Fruit fly (Drosophila melanogaster) whole organism, embryonic: ENCODE data around the gene CG14352.

Experiments
- Atf-2 ChIP-seq: fragments of 200-800 bp; sonication (Bioruptor generic); optimal IDR thresholded peaks from 2 replicates; lab custom pipeline; 2016; ENCODE audit warnings: missing biosample characterization, missing genetic modification characterization
- CG10979 ChIP-seq: fragments of 200-800 bp; sonication (Bioruptor generic); optimal IDR thresholded peaks from 2 replicates; lab custom pipeline; 2018; ENCODE audit warnings: missing biosample characterization, mild to moderate bottlenecking, missing genetic modification characterization, moderate library complexity
- CG12155 ChIP-seq: fragments of 200-800 bp; sonication (Bioruptor generic); optimal IDR thresholded peaks from 3 replicates; lab custom pipeline; 2016; ENCODE audit warnings: missing biosample characterization, missing genetic modification characterization
- CG1529 ChIP-seq: fragments of 200-800 bp; sonication (Bioruptor generic); optimal IDR thresholded peaks from 3 replicates; lab custom pipeline; 2018; ENCODE audit warnings: missing biosample characterization, missing genetic modification characterization
- CG1602 ChIP-seq: fragments of 200-800 bp; sonication (Bioruptor generic); optimal IDR thresholded peaks from 3 replicates; lab custom pipeline; 2016; ENCODE audit warnings: missing biosample characterization, missing genetic modification characterization
- CG1603 ChIP-seq: fragments of 200-800 bp; sonication (Bioruptor generic); optimal IDR thresholded peaks from 2 replicates; lab custom pipeline; 2019; ENCODE audit warnings: missing biosample characterization, mild to moderate bottlenecking, missing genetic modification characterization, moderate library complexity
- CG16813 ChIP-seq: fragments of 200-800 bp; sonication (Bioruptor generic); IDR thresholded peaks from 3 replicates; pipeline ENCODE4 v1.3.6; 2022; ENCODE audit warnings: missing biosample characterization, missing genetic modification characterization; ENCODE audit not compliant: partially characterized antibody
- CG17359 ChIP-seq: fragments of 200-800 bp; sonication (Bioruptor generic); optimal IDR thresholded peaks from 3 replicates; lab custom pipeline; 2018; ENCODE audit warnings: missing biosample characterization, mild to moderate bottlenecking, missing genetic modification characterization, moderate library complexity
- CG17361 ChIP-seq: fragments of 200-800 bp; sonication (Bioruptor generic); IDR thresholded peaks from 3 replicates; pipeline ENCODE4 v1.3.6; 2022; ENCODE audit warnings: missing biosample characterization, missing genetic modification characterization
- CG1792 ChIP-seq: fragments of 200-800 bp; sonication (Bioruptor generic); optimal IDR thresholded peaks from 2 replicates; lab custom pipeline; 2016; ENCODE audit warnings: missing biosample characterization, missing genetic modification characterization
- CG30403 ChIP-seq: fragments of 200-800 bp; sonication (Bioruptor generic); optimal IDR thresholded peaks from 3 replicates; lab custom pipeline; 2016; ENCODE audit warnings: missing biosample characterization, missing genetic modification characterization
- CG30431 ChIP-seq: fragments of 200-800 bp; sonication (Bioruptor generic); optimal IDR thresholded peaks from 2 replicates; lab custom pipeline; 2017; ENCODE audit warnings: missing biosample characterization, missing genetic modification characterization
- CG3838 ChIP-seq: fragments of 200-800 bp; sonication (Bioruptor generic); optimal IDR thresholded peaks from 3 replicates; lab custom pipeline; 2016; ENCODE audit warnings: missing biosample characterization, missing genetic modification characterization
- CG4820 ChIP-seq: fragments of 200-800 bp; sonication (Bioruptor generic); optimal IDR thresholded peaks from 3 replicates; lab custom pipeline; 2016; ENCODE audit warnings: missing biosample characterization, missing genetic modification characterization
- CG7786 ChIP-seq: fragments of 200-800 bp; sonication (Bioruptor generic); optimal IDR thresholded peaks from 2 replicates; lab custom pipeline; 2016; ENCODE audit warnings: missing biosample characterization, missing genetic modification characterization
- CG7928 ChIP-seq: fragments of 200-800 bp; sonication (Bioruptor generic); optimal IDR thresholded peaks from 2 replicates; lab custom pipeline; 2017; ENCODE audit warnings: missing biosample characterization, mild to moderate bottlenecking, missing genetic modification characterization
- CG9876 ChIP-seq: fragments of 200-800 bp; sonication (Bioruptor generic); optimal IDR thresholded peaks from 2 replicates; lab custom pipeline; 2016; ENCODE audit warnings: missing biosample characterization, missing genetic modification characterization
- Dll ChIP-seq: fragments of 200-800 bp; sonication (Bioruptor generic); IDR thresholded peaks from 4 replicates; pipeline ENCODE4 v1.3.6; 2022; ENCODE audit warnings: missing biosample characterization, missing genetic modification characterization; ENCODE audit not compliant: partially characterized antibody
- Dref ChIP-seq: fragments of 200-800 bp; sonication (Bioruptor generic); IDR thresholded peaks from 2 replicates; pipeline ENCODE4 v1.3.6; 2022; ENCODE audit warnings: missing biosample characterization, missing genetic modification characterization
- E2f1 ChIP-seq: fragments of 200-800 bp; sonication (Bioruptor generic); IDR thresholded peaks from 2 replicates; pipeline ENCODE4 v1.3.6; 2022; ENCODE audit warnings: missing biosample characterization, missing genetic modification characterization
- Elba2 ChIP-seq: fragments of 200-800 bp; sonication (Bioruptor generic); optimal IDR thresholded peaks from 3 replicates; lab custom pipeline; 2016; ENCODE audit warnings: missing biosample characterization, missing genetic modification characterization
- Ets97D ChIP-seq: fragments of 200-800 bp; sonication (Bioruptor generic); optimal IDR thresholded peaks from 3 replicates; lab custom pipeline; 2016; ENCODE audit warnings: missing biosample characterization, missing genetic modification characterization
- H2.0 ChIP-seq: fragments of 200-800 bp; sonication (Bioruptor generic); IDR thresholded peaks from 2 replicates; pipeline ENCODE4 v1.3.6; 2022; ENCODE audit warnings: missing biosample characterization, missing genetic modification characterization
- HLH54F ChIP-seq: fragments of 200-800 bp; sonication (Bioruptor generic); optimal IDR thresholded peaks from 3 replicates; lab custom pipeline; 2016; ENCODE audit warnings: missing biosample characterization, missing genetic modification characterization
- Hey ChIP-seq: fragments of 200-800 bp; sonication (Bioruptor generic); optimal IDR thresholded peaks from 3 replicates; lab custom pipeline; 2018; ENCODE audit warnings: missing biosample characterization, mild to moderate bottlenecking, missing genetic modification characterization
- Lpt ChIP-seq: fragments of >200 bp; optimal IDR thresholded peaks from 2 replicates; lab custom pipeline; 2018; ENCODE audit warnings: missing biosample characterization, missing genetic modification characterization
- Scr ChIP-seq: fragments of 200-800 bp; sonication (Bioruptor generic); IDR thresholded peaks from 2 replicates; pipeline ENCODE4 v1.3.6; 2022; ENCODE audit warnings: missing biosample characterization, missing genetic modification characterization; ENCODE audit not compliant: partially characterized antibody
- Sox100B ChIP-seq: fragments of 200-800 bp; sonication (Bioruptor generic); optimal IDR thresholded peaks from 3 replicates; lab custom pipeline; 2018; ENCODE audit warnings: missing biosample characterization, mild to moderate bottlenecking, missing genetic modification characterization
- Sox102F ChIP-seq: fragments of 200-800 bp; sonication (Bioruptor generic); optimal IDR thresholded peaks from 2 replicates; lab custom pipeline; 2018; ENCODE audit warnings: missing biosample characterization, mild to moderate bottlenecking, missing genetic modification characterization, moderate library complexity
- Sry-δ ChIP-seq: fragments of 200-800 bp; sonication (Bioruptor generic); optimal IDR thresholded peaks from 2 replicates; lab custom pipeline; 2016; ENCODE audit warnings: missing biosample characterization, missing genetic modification characterization
- TFAM ChIP-seq: fragments of 200-800 bp; sonication (Bioruptor generic); optimal IDR thresholded peaks from 2 replicates; lab custom pipeline; 2017; ENCODE audit warnings: missing biosample characterization, missing genetic modification characterization, inconsistent platforms
- amos ChIP-seq: fragments of 200-800 bp; sonication (Bioruptor generic); IDR thresholded peaks from 2 replicates; pipeline ENCODE4 v1.3.6; 2022; ENCODE audit warnings: missing biosample characterization, missing genetic modification characterization; ENCODE audit not compliant: partially characterized antibody
- az2 ChIP-seq: fragments of 200-800 bp; sonication (Bioruptor generic); optimal IDR thresholded peaks from 3 replicates; lab custom pipeline; 2016; ENCODE audit warnings: missing biosample characterization, missing genetic modification characterization
- crol ChIP-seq: fragments of 200-800 bp; sonication (Bioruptor generic); IDR thresholded peaks from 2 replicates; pipeline ENCODE4 v1.3.6; 2022; ENCODE audit warnings: missing biosample characterization, missing genetic modification characterization
- dan ChIP-seq: fragments of 200-800 bp; sonication (Bioruptor generic); IDR thresholded peaks from 2 replicates; pipeline ENCODE4 v1.3.6; 2022; ENCODE audit warnings: missing biosample characterization, missing genetic modification characterization
- eve ChIP-seq, 2 experiments: fragments of >200 bp; optimal IDR thresholded peaks; 2 replicates each; lab custom pipeline; 2017; ENCODE audit warnings: missing biosample characterization in 2 of 2, missing genetic modification characterization in 2 of 2
- fd64A ChIP-seq: fragments of 200-800 bp; sonication (Bioruptor generic); optimal IDR thresholded peaks from 3 replicates; lab custom pipeline; 2018; ENCODE audit warnings: missing biosample characterization, mild to moderate bottlenecking, missing genetic modification characterization
- fru ChIP-seq: fragments of >200 bp; optimal IDR thresholded peaks from 2 replicates; lab custom pipeline; 2017
- gce ChIP-seq: fragments of 200-800 bp; sonication (Bioruptor generic); IDR thresholded peaks from 3 replicates; pipeline ENCODE4 v1.3.6; 2022; ENCODE audit warnings: missing biosample characterization, missing genetic modification characterization
- jigr1 ChIP-seq: fragments of 200-800 bp; sonication (Bioruptor generic); IDR thresholded peaks from 3 replicates; pipeline ENCODE4 v1.3.6; 2022; ENCODE audit warnings: missing biosample characterization, missing genetic modification characterization
- kah ChIP-seq: fragments of 200-800 bp; sonication (Bioruptor generic); optimal IDR thresholded peaks from 2 replicates; lab custom pipeline; 2018; ENCODE audit warnings: missing biosample characterization, mild to moderate bottlenecking, missing genetic modification characterization
- kay ChIP-seq: fragments of 200-800 bp; sonication (Bioruptor generic); optimal IDR thresholded peaks from 2 replicates; lab custom pipeline; 2016; ENCODE audit warnings: missing biosample characterization, missing genetic modification characterization
- nerfin-1 ChIP-seq: fragments of 200-800 bp; sonication (Bioruptor generic); optimal IDR thresholded peaks from 3 replicates; lab custom pipeline; 2019; ENCODE audit warnings: missing biosample characterization, mild to moderate bottlenecking, missing genetic modification characterization, moderate library complexity
- p53 ChIP-seq: fragments of 200-800 bp; sonication (Bioruptor generic); optimal IDR thresholded peaks from 2 replicates; lab custom pipeline; 2016; ENCODE audit warnings: missing biosample characterization, missing genetic modification characterization
- pnt ChIP-seq: fragments of 200-800 bp; sonication (Bioruptor generic); optimal IDR thresholded peaks from 3 replicates; lab custom pipeline; 2016; ENCODE audit warnings: missing biosample characterization, missing genetic modification characterization
- ranshi ChIP-seq: fragments of 200-800 bp; sonication (Bioruptor generic); IDR thresholded peaks from 2 replicates; pipeline ENCODE4 v1.3.6; 2022; ENCODE audit warnings: missing biosample characterization, missing genetic modification characterization
- salm ChIP-seq: fragments of 200-800 bp; sonication (Bioruptor generic); optimal IDR thresholded peaks from 2 replicates; lab custom pipeline; 2018; ENCODE audit warnings: missing biosample characterization, mild to moderate bottlenecking, missing genetic modification characterization
- slp2 ChIP-seq: fragments of 200-800 bp; sonication (Bioruptor generic); optimal IDR thresholded peaks from 2 replicates; lab custom pipeline; 2016; ENCODE audit warnings: missing biosample characterization, missing genetic modification characterization
- sr ChIP-seq: fragments of 200-800 bp; sonication (Bioruptor generic); IDR thresholded peaks from 3 replicates; pipeline ENCODE4 v1.3.6; 2022; ENCODE audit warnings: missing biosample characterization, missing genetic modification characterization
- tin ChIP-seq: fragments of 200-800 bp; sonication (Bioruptor generic); optimal IDR thresholded peaks from 3 replicates; lab custom pipeline; 2016; ENCODE audit warnings: missing biosample characterization, missing genetic modification characterization
- z ChIP-seq: fragments of 200-800 bp; sonication (Bioruptor generic); IDR thresholded peaks from 3 replicates; pipeline ENCODE4 v1.3.6; 2022; ENCODE audit warnings: missing biosample characterization, missing genetic modification characterization
- zf30C ChIP-seq: fragments of 200-800 bp; sonication (Bioruptor generic); optimal IDR thresholded peaks from 3 replicates; lab custom pipeline; 2018; ENCODE audit warnings: missing biosample characterization, mild to moderate bottlenecking, missing genetic modification characterization

CG14352 gene

DNA sequence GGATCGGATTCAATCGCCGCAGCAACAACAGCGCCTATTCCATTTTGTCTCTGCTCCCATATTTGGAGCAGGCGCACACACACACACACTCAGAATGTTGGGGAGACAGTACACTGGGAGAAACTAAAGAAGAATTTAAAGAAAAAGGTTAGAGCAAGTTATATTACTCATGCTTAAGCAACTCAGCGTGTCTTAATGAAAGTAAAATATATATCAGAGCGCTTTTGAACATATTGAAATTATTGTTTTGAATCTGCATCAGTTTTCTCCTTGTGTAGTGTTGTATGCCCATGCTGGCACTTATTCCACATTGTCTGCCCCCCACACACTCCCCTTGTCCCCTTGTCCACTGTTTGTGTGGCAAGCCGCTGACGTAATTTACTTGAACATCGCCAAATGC, 21.0 kb upstream of the CG14352 start (continued):
- TF ChIP-seq fd64A (peak; percentile 46), p53 (no peak), pnt (GFP tag; lab: Kevin White, UChicago) (peak; percentile 83), fru (lab: Kevin White, UChicago) (no peak), CG17361 (GFP tag; lab: Robert Waterston, UW) (peak; percentile 70; the same call in 2 of the 3 replicates), az2 (GFP tag; lab: Kevin White, UChicago) (peak; percentile 73), Dll (GFP tag; lab: Robert Waterston, UW) (no peak), Sox102F (GFP tag; lab: Kevin White, UChicago) (peak; percentile 87), E2f1 (GFP tag; lab: Robert Waterston, UW) (peak; percentile 75), CG1792 (peak; percentile 80), TFAM (GFP tag; lab: Kevin White, UChicago) (no peak), crol (GFP tag; lab: Robert Waterston, UW) (peak; percentile 58), CG9876 (peak; percentile 63), salm (tag; lab: Kevin White, UChicago) (peak; percentile 49), nerfin-1 (tag; lab: Kevin White, UChicago) (no peak), dan (GFP tag; lab: Robert Waterston, UW) (no peak), CG7928 (no peak), CG30431 (GFP tag; lab: Kevin White, UChicago) (peak; percentile 43), Elba2 (GFP tag; lab: Kevin White, UChicago) (no peak), slp2 (GFP tag; lab: Kevin White, UChicago) (peak; percentile 54), CG4820 (GFP tag; lab: Kevin White, UChicago) (peak; percentile 84), CG7786 (GFP tag; lab: Kevin White, UChicago) (peak; percentile 76), zf30C (GFP tag; lab: Kevin White, UChicago) (peak; percentile 9), Dref (GFP tag; lab: Robert Waterston, UW) (no peak), CG10979 (tag; lab: Kevin White, UChicago) (no peak), CG12155 (GFP tag; lab: Kevin White, UChicago) (peak; percentile 68), CG1603 (tag; lab: Kevin White, UChicago) (peak; percentile 82), Hey (no peak), Lpt (GFP tag; lab: Kevin White, UChicago) (no peak), gce (GFP tag; lab: Robert Waterston, UW) (peak; percentile 67; the same call in 2 of the 3 replicates), Atf-2 (GFP tag; lab: Kevin White, UChicago) (peak; percentile 63), CG1529 (GFP tag; lab: Kevin White, UChicago) (peak; percentile 57), CG16813 (GFP tag; lab: Robert Waterston, UW) (no peak), sr (peak; percentile 54; the same call in 2 of the 3 replicates), z (GFP tag; lab: Robert Waterston, UW) (no peak), eve (GFP tag; optimal IDR thresholded peaks at IDR 0.05; lab: Kevin White, UChicago) (peak in 1 of 2 experiments; percentile 66), H2.0 (peak; percentile 69; the same call in 1 of the 2 replicates), kah (GFP tag; lab: Kevin White, UChicago) (peak; percentile 44), CG30403 (GFP tag; lab: Kevin White, UChicago) (peak; percentile 77), Sox100B (GFP tag; lab: Kevin White, UChicago) (peak; percentile 62), kay (GFP tag; lab: Kevin White, UChicago) (peak; percentile 45), amos (GFP tag; lab: Robert Waterston, UW) (no peak), HLH54F (GFP tag; lab: Kevin White, UChicago) (peak; percentile 55), CG17359 (peak; percentile 85), CG1602 (GFP tag; lab: Kevin White, UChicago) (peak; percentile 50), Ets97D (peak; percentile 46), CG3838 (GFP tag; lab: Kevin White, UChicago) (no peak), Sry-δ (GFP tag; lab: Kevin White, UChicago) (peak; percentile 58), jigr1 (GFP tag; lab: Robert Waterston, UW) (0 out of 3 replicates have a peak, but pooled peaks have one; percentile 37), ranshi (GFP tag; lab: Robert Waterston, UW) (peak; percentile 80), Scr (no peak), tin (peak; percentile 82)
